Worm (Caenorhabditis elegans): Measurements from ENCODE around the gene sms-5.

The sms-5 gene

DNA sequence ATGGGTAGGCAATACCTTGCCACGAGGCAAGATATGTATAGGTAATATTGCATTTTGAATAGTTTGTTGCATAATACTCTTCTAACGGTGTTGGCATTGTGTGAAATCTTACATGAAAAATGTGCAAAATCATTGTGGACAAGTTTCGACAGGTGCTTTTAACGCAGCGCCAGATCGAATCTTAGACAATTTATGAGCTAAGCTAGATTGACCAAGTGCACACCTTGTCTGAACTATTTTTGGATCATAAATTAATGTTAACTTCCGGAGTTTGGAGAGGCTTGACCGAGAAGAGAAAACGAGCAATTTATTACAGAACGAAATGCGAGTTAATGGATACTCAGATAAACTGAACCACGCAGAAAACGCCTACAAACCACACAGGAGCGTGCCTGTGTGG, 14.0 kb downstream of the sms-5 start, which contains the start of gene srh-105:
Gene srh-105 (minus strand): TSS at position 101 of the 400 bp plus-strand sequence.
- TF ChIP-seq ceh-13 (GFP tag; optimal IDR thresholded peaks at IDR 0.05) (no peak), tra-4 (tag; optimal IDR thresholded peaks at IDR 0.05) (no peak), sea-1 (GFP tag; conservative IDR thresholded peaks at IDR 0.05) (no peak), scrt-1 (GFP tag; IDR thresholded peaks at IDR 0.05) (no peak), aly-1 (tag; optimal IDR thresholded peaks at IDR 0.05) (no peak), F13C5.2 (tag; optimal IDR thresholded peaks at IDR 0.05) (no peak), ama-1 (optimal IDR thresholded peaks at IDR 0.05) (no peak), hmg-4 (GFP tag; optimal IDR thresholded peaks at IDR 0.05) (no peak), hnd-1 (tag; optimal IDR thresholded peaks at IDR 0.05) (no peak), hmbx-1 (tag; optimal IDR thresholded peaks at IDR 0.05) (no peak), B0310.2 (tag; optimal IDR thresholded peaks at IDR 0.05) (no peak), tbx-37 (GFP tag; conservative IDR thresholded peaks at IDR 0.05) (no peak), pes-1 (GFP tag; IDR thresholded peaks at IDR 0.05) (no peak), tbx-11 (GFP tag; IDR thresholded peaks at IDR 0.05) (no peak)

DNA sequence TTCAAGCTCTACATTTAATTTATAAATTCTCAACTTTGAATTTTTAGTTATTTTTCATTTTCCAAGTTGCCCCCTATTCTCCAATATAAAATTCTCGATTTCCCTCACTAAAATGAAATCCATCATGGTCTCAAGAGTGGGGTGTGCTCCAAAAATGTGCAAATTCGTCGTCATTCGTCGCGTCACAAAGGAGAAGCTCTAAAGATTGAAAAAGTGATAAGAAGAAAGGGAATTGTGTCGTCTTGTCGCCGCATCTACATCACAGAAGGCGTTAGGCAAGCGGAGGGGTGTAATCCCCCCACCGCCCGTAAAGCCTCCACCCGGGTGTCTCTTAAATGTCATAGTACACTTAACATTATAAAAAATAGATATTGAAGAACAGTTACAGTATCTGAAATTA, 16.7 kb downstream of the sms-5 start:
- TF ChIP-seq ceh-13 (GFP tag; optimal IDR thresholded peaks at IDR 0.05) (no peak), tra-4 (tag; optimal IDR thresholded peaks at IDR 0.05) (no peak), hmbx-1 (tag; optimal IDR thresholded peaks at IDR 0.05) (no peak), F13C5.2 (tag; optimal IDR thresholded peaks at IDR 0.05) (no peak), sea-1 (GFP tag; conservative IDR thresholded peaks at IDR 0.05) (no peak), ama-1 (optimal IDR thresholded peaks at IDR 0.05) (no peak), tbx-37 (GFP tag; conservative IDR thresholded peaks at IDR 0.05) (no peak), aly-1 (tag; optimal IDR thresholded peaks at IDR 0.05) (no peak), scrt-1 (GFP tag; IDR thresholded peaks at IDR 0.05) (no peak), hmg-4 (GFP tag; optimal IDR thresholded peaks at IDR 0.05) (no peak), tbx-11 (GFP tag; IDR thresholded peaks at IDR 0.05) (no peak), ceh-36 (tag; optimal IDR thresholded peaks at IDR 0.05) (no peak), hnd-1 (tag; optimal IDR thresholded peaks at IDR 0.05) (no peak), B0310.2 (tag; optimal IDR thresholded peaks at IDR 0.05) (no peak), ets-7 (tag; optimal IDR thresholded peaks at IDR 0.05) (no peak), pes-1 (GFP tag; IDR thresholded peaks at IDR 0.05) (no peak), flt-1 (GFP tag; IDR thresholded peaks at IDR 0.05) (no peak)

DNA sequence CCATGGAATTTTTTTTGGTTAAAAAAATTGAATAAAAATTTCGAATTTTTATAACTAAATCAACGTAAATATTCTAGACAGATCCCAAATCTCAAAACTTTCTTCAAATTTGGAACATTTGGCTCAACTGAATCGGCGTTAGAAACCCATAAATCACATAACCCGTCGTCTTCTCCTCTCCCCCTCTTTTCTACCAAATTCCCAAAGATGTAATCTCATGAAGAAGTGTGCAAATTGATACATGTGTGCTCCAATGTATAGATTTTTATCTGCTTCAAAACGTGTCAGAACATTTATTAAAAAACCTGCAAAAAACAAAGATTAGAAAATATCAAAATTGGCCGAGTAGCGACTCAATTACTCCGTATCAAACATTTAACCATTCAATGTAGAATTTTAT, 17.4 kb downstream of the sms-5 start:
- TF ChIP-seq hnd-1 (tag; optimal IDR thresholded peaks at IDR 0.05) (no peak), aly-1 (tag; optimal IDR thresholded peaks at IDR 0.05) (no peak), F13C5.2 (tag; optimal IDR thresholded peaks at IDR 0.05) (no peak), pes-1 (GFP tag; IDR thresholded peaks at IDR 0.05) (no peak), ceh-36 (tag; optimal IDR thresholded peaks at IDR 0.05) (no peak), hmbx-1 (tag; optimal IDR thresholded peaks at IDR 0.05) (no peak), ceh-13 (GFP tag; optimal IDR thresholded peaks at IDR 0.05) (no peak), scrt-1 (GFP tag; IDR thresholded peaks at IDR 0.05) (no peak), flt-1 (GFP tag; IDR thresholded peaks at IDR 0.05) (no peak), ama-1 (optimal IDR thresholded peaks at IDR 0.05) (no peak), tbx-11 (GFP tag; IDR thresholded peaks at IDR 0.05) (no peak), tbx-37 (GFP tag; conservative IDR thresholded peaks at IDR 0.05) (no peak), tra-4 (tag; optimal IDR thresholded peaks at IDR 0.05) (no peak), hmg-4 (GFP tag; optimal IDR thresholded peaks at IDR 0.05) (no peak), ets-7 (tag; optimal IDR thresholded peaks at IDR 0.05) (no peak), B0310.2 (tag; optimal IDR thresholded peaks at IDR 0.05) (no peak), sea-1 (GFP tag; conservative IDR thresholded peaks at IDR 0.05) (no peak)

DNA sequence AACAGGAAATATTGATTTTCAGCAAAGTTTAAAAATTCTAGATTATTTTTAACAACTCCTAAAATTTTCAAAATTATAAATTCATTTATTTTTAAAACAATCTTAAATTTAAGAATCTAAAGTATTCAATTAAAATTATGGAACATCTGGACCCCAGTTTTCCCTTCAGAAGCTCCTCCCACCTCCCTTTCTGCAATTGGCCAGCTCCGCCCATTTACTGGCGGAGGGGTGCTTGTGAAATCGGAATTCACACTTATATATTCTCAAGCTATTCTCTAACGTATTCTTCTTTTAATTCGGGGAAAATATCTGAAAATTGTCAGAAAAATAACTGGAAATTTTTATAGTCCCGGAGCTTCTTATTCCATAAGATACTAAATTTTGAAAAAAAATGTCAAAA, 20.5 kb downstream of the sms-5 start, which contains the start of gene mab-9:
Gene mab-9 (plus strand): TSS at position 260 of the 400 bp plus-strand sequence.
- no peak for TF ChIP-seq F13C5.2 (tag; optimal IDR thresholded peaks at IDR 0.05)

DNA sequence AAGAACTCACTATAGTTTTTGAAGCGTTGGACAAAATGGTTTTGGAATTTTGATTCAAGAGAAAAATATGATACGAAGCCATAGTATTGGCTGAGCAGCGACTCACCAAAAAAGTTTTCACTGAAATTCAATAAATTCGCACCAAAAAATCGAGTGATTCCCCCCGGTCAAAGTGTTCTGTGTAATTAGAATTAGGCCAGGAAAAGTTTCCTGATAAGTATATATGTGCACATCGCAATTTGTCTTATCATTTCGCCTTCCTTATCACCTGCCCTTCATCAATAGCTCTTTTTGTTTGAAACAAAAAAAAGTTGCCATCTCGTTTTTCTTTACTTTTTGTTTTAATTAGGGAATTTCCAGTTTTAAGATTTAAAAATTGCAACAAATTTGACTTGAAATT, 26.5 kb downstream of the sms-5 start:
- TF ChIP-seq flt-1 (GFP tag; IDR thresholded peaks at IDR 0.05) (no peak), tbx-11 (GFP tag; IDR thresholded peaks at IDR 0.05) (no peak), aly-1 (tag; optimal IDR thresholded peaks at IDR 0.05) (no peak), ets-7 (tag; optimal IDR thresholded peaks at IDR 0.05) (no peak), hmg-4 (GFP tag; optimal IDR thresholded peaks at IDR 0.05) (no peak), B0310.2 (tag; optimal IDR thresholded peaks at IDR 0.05) (no peak), ceh-36 (tag; optimal IDR thresholded peaks at IDR 0.05) (no peak), tbx-37 (GFP tag; conservative IDR thresholded peaks at IDR 0.05) (no peak), F13C5.2 (tag; optimal IDR thresholded peaks at IDR 0.05) (no peak), sea-1 (GFP tag; conservative IDR thresholded peaks at IDR 0.05) (no peak), ceh-13 (GFP tag; optimal IDR thresholded peaks at IDR 0.05) (no peak), pes-1 (GFP tag; IDR thresholded peaks at IDR 0.05) (no peak), ama-1 (optimal IDR thresholded peaks at IDR 0.05) (no peak), scrt-1 (GFP tag; IDR thresholded peaks at IDR 0.05) (no peak), hmbx-1 (tag; optimal IDR thresholded peaks at IDR 0.05) (no peak)

DNA sequence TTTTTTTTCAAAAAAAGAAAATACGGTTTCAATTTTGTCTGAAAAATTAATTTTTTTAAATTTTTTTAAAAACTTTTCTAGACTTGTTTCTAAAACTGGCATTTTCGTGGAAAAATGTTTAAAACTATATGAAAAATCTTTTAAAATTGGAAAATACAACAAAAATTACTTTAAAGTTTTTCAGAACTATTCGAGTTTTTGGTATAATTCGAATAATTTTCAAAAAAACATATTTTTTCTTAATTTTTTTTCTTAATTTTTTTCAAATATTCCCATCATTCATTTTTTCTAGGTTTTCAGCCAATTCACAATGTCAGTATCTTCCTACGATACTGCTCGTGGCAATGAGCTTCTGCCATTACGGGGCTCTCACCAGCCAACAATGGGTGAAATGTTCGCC, 27.1 kb downstream of the sms-5 start, which contains the start of gene slc-36.2:
Gene slc-36.2 (plus strand): TSS at position 301 of the 400 bp plus-strand sequence.
- TF ChIP-seq tra-4 (tag; optimal IDR thresholded peaks at IDR 0.05) (no peak), ceh-36 (tag; optimal IDR thresholded peaks at IDR 0.05) (no peak), B0310.2 (tag; optimal IDR thresholded peaks at IDR 0.05) (no peak), F13C5.2 (tag; optimal IDR thresholded peaks at IDR 0.05) (no peak), ets-7 (tag; optimal IDR thresholded peaks at IDR 0.05) (no peak), hnd-1 (tag; optimal IDR thresholded peaks at IDR 0.05) (no peak), hmg-4 (GFP tag; optimal IDR thresholded peaks at IDR 0.05) (no peak), scrt-1 (GFP tag; IDR thresholded peaks at IDR 0.05) (no peak), hmbx-1 (tag; optimal IDR thresholded peaks at IDR 0.05) (no peak)

DNA sequence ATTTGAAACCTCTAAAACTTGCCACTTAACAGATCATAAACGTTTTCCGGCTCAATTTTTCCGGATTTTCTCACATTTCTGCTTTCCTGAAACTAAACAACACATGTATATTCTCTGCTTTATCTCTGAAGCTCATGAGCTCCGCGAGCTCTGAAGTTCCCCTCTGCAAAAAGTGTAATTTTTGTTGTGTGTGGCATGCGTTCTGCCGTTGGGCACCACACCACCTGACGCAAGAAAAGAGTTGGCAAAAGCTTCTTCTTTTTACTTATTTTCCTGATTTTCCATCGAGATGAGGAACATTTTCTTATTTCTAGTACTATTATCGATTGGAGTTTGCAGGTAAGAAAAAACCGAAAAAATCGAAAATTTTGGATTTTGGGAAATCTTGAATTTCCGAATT, 31.2 kb downstream of the sms-5 start, which contains the start of gene lgc-34:
Gene lgc-34 (plus strand): TSS at position 200 of the 400 bp plus-strand sequence.
- TF ChIP-seq tbx-37 (GFP tag; conservative IDR thresholded peaks at IDR 0.05) (no peak), B0310.2 (tag; optimal IDR thresholded peaks at IDR 0.05) (no peak), sea-1 (GFP tag; conservative IDR thresholded peaks at IDR 0.05) (no peak), hmbx-1 (tag; optimal IDR thresholded peaks at IDR 0.05) (no peak), flt-1 (GFP tag; IDR thresholded peaks at IDR 0.05) (no peak), F13C5.2 (tag; optimal IDR thresholded peaks at IDR 0.05) (no peak), tbx-11 (GFP tag; IDR thresholded peaks at IDR 0.05) (no peak), ceh-13 (GFP tag; optimal IDR thresholded peaks at IDR 0.05) (no peak), pes-1 (GFP tag; IDR thresholded peaks at IDR 0.05) (no peak), ceh-36 (tag; optimal IDR thresholded peaks at IDR 0.05) (no peak), ama-1 (optimal IDR thresholded peaks at IDR 0.05) (no peak), hnd-1 (tag; optimal IDR thresholded peaks at IDR 0.05) (no peak), ets-7 (tag; optimal IDR thresholded peaks at IDR 0.05) (no peak), hmg-4 (GFP tag; optimal IDR thresholded peaks at IDR 0.05) (no peak), scrt-1 (GFP tag; IDR thresholded peaks at IDR 0.05) (no peak), aly-1 (tag; optimal IDR thresholded peaks at IDR 0.05) (no peak), tra-4 (tag; optimal IDR thresholded peaks at IDR 0.05) (no peak)
